Fruit fly (Drosophila melanogaster) whole organism, embryonic: ENCODE results near the gene CG32847.

Source experiments
- CG11504 ChIP-seq: fragments of 200-800 bp; sonication (Bioruptor generic); optimal IDR thresholded peaks from 3 replicates; lab custom pipeline; 2019; ENCODE audit warnings: missing biosample characterization, mild to moderate bottlenecking, missing genetic modification characterization, moderate library complexity
- CG16813 ChIP-seq: fragments of 200-800 bp; sonication (Bioruptor generic); IDR thresholded peaks from 3 replicates; pipeline ENCODE4 v1.3.6; 2022; ENCODE audit warnings: missing biosample characterization, missing genetic modification characterization; ENCODE audit not compliant: partially characterized antibody
- CG17186 ChIP-seq: fragments of 200-800 bp; sonication (Bioruptor generic); optimal IDR thresholded peaks from 3 replicates; lab custom pipeline; 2017; ENCODE audit warnings: missing biosample characterization, missing genetic modification reagents, missing genetic modification characterization
- CG2116 ChIP-seq: fragments of 200-800 bp; sonication (Bioruptor generic); optimal IDR thresholded peaks from 3 replicates; lab custom pipeline; 2018; ENCODE audit warnings: missing biosample characterization, mild to moderate bottlenecking, missing genetic modification characterization
- CG33213 ChIP-seq: fragments of 200-800 bp; sonication (Bioruptor generic); optimal IDR thresholded peaks from 3 replicates; lab custom pipeline; 2016; ENCODE audit warnings: missing biosample characterization, missing genetic modification characterization
- CG34376 ChIP-seq: fragments of 200-800 bp; sonication (Bioruptor generic); optimal IDR thresholded peaks from 2 replicates; lab custom pipeline; 2018; ENCODE audit warnings: missing biosample characterization, mild to moderate bottlenecking, missing genetic modification characterization
- CG4854 ChIP-seq: fragments of 200-800 bp; sonication (Bioruptor generic); optimal IDR thresholded peaks from 2 replicates; lab custom pipeline; 2016; ENCODE audit warnings: missing biosample characterization, missing genetic modification characterization, inconsistent platforms
- CG9797 ChIP-seq: fragments of 200-800 bp; sonication (Bioruptor generic); optimal IDR thresholded peaks from 3 replicates; lab custom pipeline; 2018; ENCODE audit warnings: missing biosample characterization, mild to moderate bottlenecking, missing genetic modification characterization
- CHES-1-like ChIP-seq: fragments of 200-800 bp; sonication (Bioruptor generic); optimal IDR thresholded peaks from 2 replicates; lab custom pipeline; 2016; ENCODE audit warnings: missing biosample characterization, missing genetic modification characterization
- Dbx ChIP-seq: fragments of 200-800 bp; sonication (Bioruptor generic); IDR thresholded peaks from 3 replicates; pipeline ENCODE4 v1.3.6; 2022; ENCODE audit warnings: missing biosample characterization, missing genetic modification characterization
- E2f2 ChIP-seq: fragments of 200-800 bp; sonication (Bioruptor generic); IDR thresholded peaks from 2 replicates; pipeline ENCODE4 v1.3.6; 2022; ENCODE audit warnings: missing biosample characterization, missing genetic modification characterization
- Ets97D ChIP-seq: fragments of 200-800 bp; sonication (Bioruptor generic); optimal IDR thresholded peaks from 3 replicates; lab custom pipeline; 2016; ENCODE audit warnings: missing biosample characterization, missing genetic modification characterization
- Lhr ChIP-seq: fragments of 200-800 bp; sonication (Bioruptor generic); optimal IDR thresholded peaks from 3 replicates; lab custom pipeline; 2017; ENCODE audit warnings: mild to moderate bottlenecking, missing biosample characterization, missing genetic modification reagents, missing genetic modification characterization
- MBD-R2 ChIP-seq: fragments of 200-800 bp; sonication (Bioruptor generic); IDR thresholded peaks from 2 replicates; pipeline ENCODE4 v1.3.6; 2022; ENCODE audit warnings: missing biosample characterization, missing genetic modification characterization
- MESR4 ChIP-seq: fragments of 200-800 bp; sonication (Bioruptor generic); optimal IDR thresholded peaks from 2 replicates; lab custom pipeline; 2018; ENCODE audit warnings: missing biosample characterization, mild to moderate bottlenecking, missing genetic modification characterization, moderate library complexity
- MTF-1 ChIP-seq: fragments of 200-800 bp; sonication (Bioruptor generic); optimal IDR thresholded peaks from 2 replicates; lab custom pipeline; 2018; ENCODE audit warnings: missing biosample characterization, mild to moderate bottlenecking, missing genetic modification characterization, borderline replicate concordance
- Max ChIP-seq: fragments of 200-800 bp; sonication (Bioruptor generic); optimal IDR thresholded peaks from 2 replicates; lab custom pipeline; 2016; ENCODE audit warnings: missing biosample characterization, mild to moderate bottlenecking, missing genetic modification characterization
- Med ChIP-seq: fragments of 200-800 bp; sonication (Bioruptor generic); peaks from one replicate; lab custom pipeline; 2016; ENCODE audit warnings: missing biosample characterization, missing genetic modification characterization, mild to moderate bottlenecking, inconsistent platforms, moderate library complexity
- Pdp1 ChIP-seq, 2 experiments: fragments of 200-800 bp; sonication (Bioruptor generic); optimal IDR thresholded peaks; 3 replicates each; lab custom pipeline; 2016; ENCODE audit warnings: missing biosample characterization in 2 of 2, missing genetic modification characterization in 2 of 2, mild to moderate bottlenecking in 1 of 2, moderate library complexity in 1 of 2
- Usf ChIP-seq: fragments of 200-800 bp; sonication (Bioruptor generic); optimal IDR thresholded peaks from 2 replicates; lab custom pipeline; 2017; ENCODE audit warnings: missing genotype, missing biosample characterization, missing genetic modification characterization
- bcd ChIP-seq: fragments of 200-800 bp; sonication (Bioruptor generic); optimal IDR thresholded peaks from 2 replicates; lab custom pipeline; 2017; ENCODE audit warnings: missing biosample characterization, mild to moderate bottlenecking, missing genetic modification characterization
- cg ChIP-seq: fragments of 200-800 bp; sonication (Bioruptor generic); optimal IDR thresholded peaks from 3 replicates; lab custom pipeline; 2019; ENCODE audit warnings: missing biosample characterization, mild to moderate bottlenecking, missing genetic modification characterization, moderate library complexity
- ci ChIP-seq: fragments of 200-800 bp; sonication (Bioruptor generic); IDR thresholded peaks from 3 replicates; pipeline ENCODE4 v1.3.6; 2022; ENCODE audit warnings: missing biosample characterization, missing genetic modification characterization
- fru ChIP-seq: fragments of >200 bp; optimal IDR thresholded peaks from 2 replicates; lab custom pipeline; 2017
- gem ChIP-seq: fragments of 200-800 bp; sonication (Bioruptor generic); optimal IDR thresholded peaks from 2 replicates; lab custom pipeline; 2019; ENCODE audit warnings: missing biosample characterization, mild to moderate bottlenecking, missing genetic modification characterization, moderate library complexity
- gfzf ChIP-seq: fragments of 200-800 bp; sonication (Bioruptor generic); optimal IDR thresholded peaks from 2 replicates; lab custom pipeline; 2016; ENCODE audit warnings: missing biosample characterization, mild to moderate bottlenecking, missing genetic modification characterization, moderate library complexity
- gro ChIP-seq: fragments of 200-800 bp; sonication (Bioruptor generic); optimal IDR thresholded peaks from 2 replicates; lab custom pipeline; 2016; ENCODE audit warnings: missing biosample characterization, missing genetic modification characterization
- insv ChIP-seq, 2 experiments: fragments of 200-800 bp; sonication (Bioruptor generic); optimal IDR thresholded peaks; 3 replicates each; lab custom pipeline; 2016 to 2018; ENCODE audit warnings: missing biosample characterization in 2 of 2, missing genetic modification characterization in 2 of 2
- inv ChIP-seq: fragments of 200-800 bp; sonication (Bioruptor generic); IDR thresholded peaks from 2 replicates; pipeline ENCODE4 v1.3.6; 2022; ENCODE audit warnings: missing biosample characterization, missing genetic modification characterization; ENCODE audit not compliant: partially characterized antibody
- kah ChIP-seq: fragments of 200-800 bp; sonication (Bioruptor generic); optimal IDR thresholded peaks from 2 replicates; lab custom pipeline; 2018; ENCODE audit warnings: missing biosample characterization, mild to moderate bottlenecking, missing genetic modification characterization
- knrl ChIP-seq: fragments of 200-800 bp; sonication (Bioruptor generic); IDR thresholded peaks from 3 replicates; pipeline ENCODE4 v1.3.6; 2022; ENCODE audit warnings: missing biosample characterization, missing genetic modification characterization; ENCODE audit not compliant: partially characterized antibody
- phol ChIP-seq: fragments of 200-800 bp; sonication (Bioruptor generic); optimal IDR thresholded peaks from 3 replicates; lab custom pipeline; 2018; ENCODE audit warnings: missing biosample characterization, mild to moderate bottlenecking, missing genetic modification characterization, moderate library complexity
- shn ChIP-seq: fragments of 200-800 bp; sonication (Bioruptor generic); optimal IDR thresholded peaks from 3 replicates; lab custom pipeline; 2016; ENCODE audit warnings: missing biosample characterization, missing genetic modification characterization
- sisA ChIP-seq: fragments of 200-800 bp; sonication (Bioruptor generic); IDR thresholded peaks from 2 replicates; pipeline ENCODE4 v1.3.6; 2022; ENCODE audit warnings: missing biosample characterization, missing genetic modification characterization
- stwl ChIP-seq: fragments of 200-800 bp; sonication (Bioruptor generic); optimal IDR thresholded peaks from 3 replicates; lab custom pipeline; 2018; ENCODE audit warnings: missing biosample characterization, mild to moderate bottlenecking, missing genetic modification characterization, moderate library complexity
- tx ChIP-seq: fragments of 200-800 bp; sonication (Bioruptor generic); optimal IDR thresholded peaks from 2 replicates; lab custom pipeline; 2016; ENCODE audit warnings: missing biosample characterization, missing genetic modification characterization
- unc-4 ChIP-seq: fragments of 200-800 bp; sonication (Bioruptor generic); IDR thresholded peaks from 2 replicates; pipeline ENCODE4 v1.3.6; 2022; ENCODE audit warnings: missing biosample characterization, missing genetic modification characterization; ENCODE audit not compliant: partially characterized antibody
- wek ChIP-seq: fragments of 200-800 bp; sonication (Bioruptor generic); optimal IDR thresholded peaks from 3 replicates; lab custom pipeline; 2018; ENCODE audit warnings: missing biosample characterization, mild to moderate bottlenecking, missing genetic modification characterization, moderate library complexity

Gene CG32847

DNA sequence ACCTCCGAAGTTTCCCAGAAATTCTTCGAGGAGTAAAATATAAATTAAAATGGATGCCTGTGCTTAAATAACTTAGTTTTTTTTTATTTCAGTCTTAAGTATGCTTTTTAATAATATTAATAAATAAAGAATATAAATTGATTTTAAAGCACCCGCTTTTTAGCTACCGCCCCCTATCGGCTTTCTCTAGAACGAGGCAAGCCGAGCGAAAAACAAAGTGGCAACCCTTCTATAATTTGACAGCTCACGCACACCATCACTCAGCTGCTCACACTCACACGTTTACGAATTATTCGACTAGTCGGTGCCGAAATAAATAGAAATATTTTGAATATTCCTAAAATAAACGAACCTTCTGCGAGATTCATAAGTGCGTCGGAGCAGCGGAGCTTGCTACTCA is 40.2 kb downstream of the CG32847 start, which contains the start of gene CG6878 (continued):
- no peak for TF ChIP-seq Pdp1 (GFP tag; optimal IDR thresholded peaks at IDR 0.05; lab: Kevin White, UChicago)
- peak; percentile 42 for TF ChIP-seq CG2116 (GFP tag; lab: Kevin White, UChicago)
- peak; percentile 47 for TF ChIP-seq phol
- no peak for TF ChIP-seq Usf
- peak; percentile 94 for TF ChIP-seq MBD-R2 (GFP tag; lab: Robert Waterston, UW)
- peak; percentile 8 for TF ChIP-seq CHES-1-like
- TF ChIP-seq insv (GFP tag; optimal IDR thresholded peaks at IDR 0.05; lab: Kevin White, UChicago): peak in 1 of 2 experiments; percentile 31
- TF ChIP-seq stwl (tag; lab: Kevin White, UChicago): peak; percentile 93
- TF ChIP-seq E2f2: peak; percentile 97
- no peak for TF ChIP-seq CG4854 (GFP tag; lab: Kevin White, UChicago)
- 0 out of 3 replicates have a peak, but pooled peaks have one; percentile 31 for TF ChIP-seq Dbx (GFP tag; lab: Robert Waterston, UW)
- TF ChIP-seq CG16813 (GFP tag; lab: Robert Waterston, UW): peak; percentile 37; the same call in 1 of the 3 replicates
- no peak; the same call in 1 of the 2 replicates for TF ChIP-seq sisA (GFP tag; lab: Robert Waterston, UW)
- no peak for TF ChIP-seq MTF-1 (GFP tag; lab: Kevin White, UChicago)
- peak; percentile 11 for TF ChIP-seq CG33213 (GFP tag; lab: Kevin White, UChicago)
- peak; percentile 8 for TF ChIP-seq bcd (GFP tag; lab: Kevin White, UChicago)
- peak; percentile 6 for TF ChIP-seq gfzf (GFP tag; lab: Kevin White, UChicago)
- TF ChIP-seq ci (GFP tag; lab: Robert Waterston, UW): peak; percentile 65; the same call in 1 of the 3 replicates
- peak; percentile 32 for TF ChIP-seq CG17186
- TF ChIP-seq Lhr (GFP tag; lab: Kevin White, UChicago): peak; percentile 54
- peak; percentile 94 for TF ChIP-seq cg (GFP tag; lab: Kevin White, UChicago)
- TF ChIP-seq inv: no peak
- peak; percentile 24 for TF ChIP-seq gem (tag; lab: Kevin White, UChicago)
- no peak for TF ChIP-seq gro
- peak; percentile 33 for TF ChIP-seq CG9797 (GFP tag; lab: Kevin White, UChicago)
- peak; percentile 71 for TF ChIP-seq Ets97D (GFP tag; lab: Kevin White, UChicago)
- peak; percentile 3 for TF ChIP-seq Max
- TF ChIP-seq kah (GFP tag; lab: Kevin White, UChicago): peak; percentile 27
- no peak for TF ChIP-seq wek (GFP tag; lab: Kevin White, UChicago)
- TF ChIP-seq CG34376 (GFP tag; lab: Kevin White, UChicago): peak; percentile 6

DNA sequence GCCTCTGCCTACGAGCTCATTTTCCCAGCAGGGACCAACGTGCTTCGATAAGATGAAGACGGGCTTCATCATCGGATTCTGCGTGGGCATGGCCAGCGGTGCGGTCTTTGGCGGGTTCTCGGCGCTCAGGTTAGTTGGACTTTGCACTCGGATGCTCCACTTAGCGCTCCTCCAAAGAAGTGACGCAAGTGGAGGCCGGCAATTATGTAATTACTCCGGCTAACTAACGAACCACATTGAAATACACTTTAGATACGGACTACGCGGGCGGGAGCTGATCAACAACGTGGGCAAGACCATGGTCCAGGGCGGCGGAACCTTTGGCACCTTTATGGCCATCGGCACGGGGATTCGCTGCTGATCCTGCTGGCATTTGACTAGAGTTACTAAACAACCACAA is 40.6 kb downstream of the CG32847 start:
- TF ChIP-seq tx (GFP tag; lab: Kevin White, UChicago) (no peak), MESR4 (GFP tag; lab: Kevin White, UChicago) (peak; percentile 25), knrl (GFP tag; lab: Robert Waterston, UW) (0 out of 3 replicates have a peak, but pooled peaks have one; percentile 29), unc-4 (GFP tag; lab: Robert Waterston, UW) (0 out of 2 replicates have a peak, but pooled peaks have one; percentile 5), Med (peak; percentile 61), shn (GFP tag; lab: Kevin White, UChicago) (no peak), CG11504 (no peak), Pdp1 (GFP tag; optimal IDR thresholded peaks at IDR 0.05; lab: Kevin White, UChicago) (peak in 1 of 2 experiments; percentile 94), fru (lab: Kevin White, UChicago) (no peak)
